Worm (Caenorhabditis elegans) whole organism, young adult: Measurements from ENCODE around the gene arrd-8.

Source experiments
- F33H1.4 ChIP-seq: fragments of 200-800 bp; sonication (Bioruptor generic); IDR thresholded peaks from 2 replicates; pipeline ENCODE4 v1.3.6; 2022; ENCODE audit warnings: missing genetic modification reagents, missing genetic modification characterization, missing compliant biosample characterization
- F52B5.7 ChIP-seq: sonication (generic microtip); optimal IDR thresholded peaks from 2 replicates; lab custom pipeline; 2016; ENCODE audit warnings: mild to moderate bottlenecking, missing genetic modification characterization, missing compliant biosample characterization
- Y53G8AR.9 ChIP-seq: fragments of 200-800 bp; sonication (Bioruptor generic); conservative IDR thresholded peaks from 2 replicates; pipeline ENCODE4 v1.3.6; 2022; ENCODE audit warnings: missing genetic modification reagents, missing genetic modification characterization, missing compliant biosample characterization
- Y56A3A.18 ChIP-seq: fragments of 200-800 bp; sonication (Bioruptor generic); IDR thresholded peaks from 2 replicates; pipeline ENCODE4 v1.3.6; 2022; ENCODE audit warnings: missing genetic modification reagents, missing genetic modification characterization, missing compliant biosample characterization
- Y67H2A.10 ChIP-seq: fragments of 200-800 bp; sonication (Bioruptor generic); conservative IDR thresholded peaks from 2 replicates; pipeline ENCODE4 v1.3.6; 2022; ENCODE audit warnings: missing genetic modification reagents, missing genetic modification characterization, missing compliant biosample characterization
- ZK185.1 ChIP-seq: sonication (generic microtip); optimal IDR thresholded peaks from 2 replicates; lab custom pipeline; 2016; ENCODE audit warnings: mild to moderate bottlenecking, missing genetic modification characterization, missing compliant biosample characterization; ENCODE audit not compliant: poor library complexity, severe bottlenecking
- ama-1 ChIP-seq, 3 experiments: fragments of 150-350 bp in 1 of 3; sonication (generic microtip) in 2 of 3; optimal IDR thresholded peaks; 2 replicates each; lab custom pipeline; 2014 to 2018; ENCODE audit warnings: missing biosample characterization in 2 of 3, missing genetic modification characterization in 2 of 3, missing genetic modification reagents in 2 of 3
- aptf-3 ChIP-seq: fragments of 200-800 bp; sonication (Bioruptor generic); IDR thresholded peaks from 2 replicates; pipeline ENCODE4 v1.3.6; 2022; ENCODE audit warnings: missing genetic modification characterization, missing compliant biosample characterization
- attf-5 ChIP-seq: fragments of 200-800 bp; sonication (Bioruptor generic); optimal IDR thresholded peaks from 2 replicates; lab custom pipeline; 2018; ENCODE audit warnings: mild to moderate bottlenecking, missing genetic modification characterization, missing compliant biosample characterization
- cebp-1 ChIP-seq, 2 experiments: fragments of 200-800 bp in 1 of 2; sonication (Bioruptor generic) in 1 of 2; sonication (generic microtip) in 1 of 2; IDR thresholded peaks in 1 of 2; optimal IDR thresholded peaks in 1 of 2; 2 replicates each; pipeline versions ENCODE4 v1.3.6 to Lab custom; 2017 to 2022; ENCODE audit warnings: missing compliant biosample characterization in 2 of 2, missing genetic modification characterization in 2 of 2, mild to moderate bottlenecking in 1 of 2, missing genetic modification reagents in 1 of 2, moderate library complexity in 1 of 2
- cebp-2 ChIP-seq: fragments of 200-800 bp; sonication (Bioruptor generic); IDR thresholded peaks from 2 replicates; pipeline ENCODE4 v1.3.6; 2022; ENCODE audit warnings: missing genetic modification characterization, missing compliant biosample characterization
- ceh-100 ChIP-seq: fragments of 200-800 bp; sonication (Bioruptor generic); IDR thresholded peaks from 2 replicates; pipeline ENCODE4 v1.3.6; 2022; ENCODE audit warnings: missing genetic modification reagents, missing genetic modification characterization, missing compliant biosample characterization
- die-1 ChIP-seq: sonication (generic microtip); optimal IDR thresholded peaks from 2 replicates; lab custom pipeline; 2016; ENCODE audit warnings: missing genotype, mild to moderate bottlenecking, missing genetic modification characterization, missing compliant biosample characterization
- dpff-1 ChIP-seq: sonication (generic microtip); optimal IDR thresholded peaks from 2 replicates; lab custom pipeline; 2017; ENCODE audit warnings: mild to moderate bottlenecking, missing genetic modification characterization, missing compliant biosample characterization
- egl-18 ChIP-seq: fragments of 200-800 bp; sonication (Bioruptor generic); IDR thresholded peaks from 2 replicates; pipeline ENCODE4 v1.3.6; 2022; ENCODE audit warnings: missing genetic modification reagents, missing genetic modification characterization, missing compliant biosample characterization
- egl-44 ChIP-seq: fragments of 200-800 bp; sonication (Bioruptor generic); IDR thresholded peaks from 2 replicates; pipeline ENCODE4 v1.3.6; 2022; ENCODE audit warnings: missing genetic modification reagents, missing genetic modification characterization, missing compliant biosample characterization
- ets-4 ChIP-seq: fragments of 200-800 bp; sonication (Bioruptor generic); optimal IDR thresholded peaks from 2 replicates; lab custom pipeline; 2018; ENCODE audit warnings: mild to moderate bottlenecking, missing genetic modification characterization, missing compliant biosample characterization
- him-1 ChIP-seq: sonication (generic microtip); optimal IDR thresholded peaks from 2 replicates; lab custom pipeline; 2016; ENCODE audit warnings: missing genotype, missing genetic modification reagents, missing genetic modification characterization, missing compliant biosample characterization
- hlh-12 ChIP-seq: sonication (generic microtip); optimal IDR thresholded peaks from 2 replicates; lab custom pipeline; 2016; ENCODE audit warnings: missing genetic modification characterization, missing compliant biosample characterization
- hmg-20 ChIP-seq: fragments of 200-800 bp; sonication (Bioruptor generic); IDR thresholded peaks from 2 replicates; pipeline ENCODE4 v1.3.6; 2022; ENCODE audit warnings: missing genetic modification reagents, missing genetic modification characterization, missing compliant biosample characterization
- lin-26 ChIP-seq: fragments of 200-800 bp; sonication (Bioruptor generic); IDR thresholded peaks from 2 replicates; pipeline ENCODE4 v1.3.6; 2022; ENCODE audit warnings: missing genetic modification reagents, missing genetic modification characterization, missing compliant biosample characterization
- lin-35 ChIP-seq, 3 experiments: fragments of 150-350 bp in 2 of 3; sonication (generic microtip) in 1 of 3; optimal IDR thresholded peaks; 2 replicates each; lab custom pipeline; 2014 to 2018; ENCODE audit warnings: missing biosample characterization in 3 of 3, missing genetic modification characterization in 3 of 3, missing genetic modification reagents in 3 of 3
- lir-1 ChIP-seq: fragments of 200-800 bp; sonication (Bioruptor generic); conservative IDR thresholded peaks from 2 replicates; pipeline ENCODE4 v1.3.6; 2022; ENCODE audit warnings: missing genetic modification reagents, missing genetic modification characterization, missing compliant biosample characterization
- lsl-1 ChIP-seq: fragments of 200-800 bp; sonication (Bioruptor generic); optimal IDR thresholded peaks from 2 replicates; lab custom pipeline; 2018; ENCODE audit warnings: mild to moderate bottlenecking, missing genetic modification characterization, moderate library complexity, missing compliant biosample characterization
- lsy-27 ChIP-seq: sonication (generic microtip); optimal IDR thresholded peaks from 2 replicates; lab custom pipeline; 2017; ENCODE audit warnings: missing genetic modification characterization, mild to moderate bottlenecking, missing compliant biosample characterization, antibody characterized with exemption, missing genotype, borderline replicate concordance; ENCODE audit not compliant: insufficient read depth
- madf-10 ChIP-seq: sonication (generic microtip); optimal IDR thresholded peaks from 2 replicates; lab custom pipeline; 2016; ENCODE audit warnings: mild to moderate bottlenecking, missing genetic modification characterization, missing compliant biosample characterization
- madf-8 ChIP-seq: fragments of 200-800 bp; sonication (Bioruptor generic); conservative IDR thresholded peaks from 2 replicates; pipeline ENCODE4 v1.3.6; 2022; ENCODE audit warnings: missing genetic modification reagents, missing genetic modification characterization, missing compliant biosample characterization
- mcd-1 ChIP-seq: fragments of 200-800 bp; sonication (Bioruptor generic); IDR thresholded peaks from 2 replicates; pipeline ENCODE4 v1.3.6; 2022; ENCODE audit warnings: missing genetic modification reagents, missing genetic modification characterization, missing compliant biosample characterization
- mel-28 ChIP-seq: sonication (generic microtip); optimal IDR thresholded peaks from 2 replicates; lab custom pipeline; 2016; ENCODE audit warnings: borderline replicate concordance, mild to moderate bottlenecking, missing genetic modification characterization, missing compliant biosample characterization
- mxl-1 ChIP-seq: sonication (generic microtip); optimal IDR thresholded peaks from 2 replicates; lab custom pipeline; 2016; ENCODE audit warnings: missing genetic modification characterization, missing compliant biosample characterization
- nfya-1 ChIP-seq: sonication (generic microtip); optimal IDR thresholded peaks from 2 replicates; lab custom pipeline; 2017; ENCODE audit warnings: antibody characterized with exemption, missing compliant biosample characterization, missing genetic modification characterization, borderline replicate concordance; ENCODE audit not compliant: insufficient read depth
- nhr-120 ChIP-seq: fragments of 200-800 bp; sonication (Bioruptor generic); IDR thresholded peaks from 2 replicates; pipeline ENCODE4 v1.3.6; 2022; ENCODE audit warnings: missing genetic modification characterization, missing compliant biosample characterization
- nhr-27 ChIP-seq: fragments of 200-800 bp; sonication (Bioruptor generic); optimal IDR thresholded peaks from 2 replicates; lab custom pipeline; 2018; ENCODE audit warnings: mild to moderate bottlenecking, missing genetic modification characterization, moderate library complexity, missing compliant biosample characterization
- nhr-80 ChIP-seq: sonication (generic microtip); optimal IDR thresholded peaks from 2 replicates; lab custom pipeline; 2016; ENCODE audit warnings: missing genetic modification characterization, missing compliant biosample characterization
- pbrm-1 ChIP-seq: fragments of 200-800 bp; sonication (Bioruptor generic); IDR thresholded peaks from 2 replicates; pipeline ENCODE4 v1.3.6; 2022; ENCODE audit warnings: missing genetic modification reagents, missing genetic modification characterization, missing compliant biosample characterization
- repo-1 ChIP-seq: sonication (generic microtip); optimal IDR thresholded peaks from 2 replicates; lab custom pipeline; 2017; ENCODE audit warnings: mild to moderate bottlenecking, missing genetic modification characterization, missing compliant biosample characterization
- rpc-1 ChIP-seq, 2 experiments: fragments of 150-350 bp in 1 of 2; sonication (generic microtip) in 1 of 2; optimal IDR thresholded peaks; 2 replicates each; lab custom pipeline; 2014 to 2018; ENCODE audit warnings: missing biosample characterization in 1 of 2, missing genetic modification characterization in 1 of 2, missing genetic modification reagents in 1 of 2, missing genotype in 1 of 2
- sea-2 ChIP-seq: fragments of 200-800 bp; sonication (Bioruptor generic); IDR thresholded peaks from 2 replicates; pipeline ENCODE4 v1.3.6; 2022; ENCODE audit warnings: missing genetic modification characterization, missing compliant biosample characterization
- snpc-4 ChIP-seq, 5 experiments: fragments of 150-350 bp in 1 of 5; sonication (generic microtip) in 4 of 5; optimal IDR thresholded peaks; 2 replicates each; lab custom pipeline; 2014 to 2018; ENCODE audit warnings: missing genetic modification characterization in 5 of 5, missing biosample characterization in 3 of 5, antibody characterized with exemption in 2 of 5, mild to moderate bottlenecking in 2 of 5, missing compliant biosample characterization in 2 of 5, missing genotype in 2 of 5, moderate library complexity in 2 of 5, missing genetic modification reagents in 1 of 5
- sptf-2 ChIP-seq: fragments of 200-800 bp; sonication (Bioruptor generic); optimal IDR thresholded peaks from 2 replicates; lab custom pipeline; 2018; ENCODE audit warnings: mild to moderate bottlenecking, missing genetic modification characterization, missing compliant biosample characterization
- tbp1 ChIP-seq: fragments of 200-800 bp; sonication (Bioruptor generic); optimal IDR thresholded peaks from 2 replicates; lab custom pipeline; 2018; ENCODE audit warnings: mild to moderate bottlenecking, missing genetic modification characterization, missing compliant biosample characterization
- tlf-1 ChIP-seq: fragments of 200-800 bp; sonication (Bioruptor generic); optimal IDR thresholded peaks from 2 replicates; lab custom pipeline; 2018; ENCODE audit warnings: mild to moderate bottlenecking, missing genetic modification characterization, missing compliant biosample characterization
- ztf-25 ChIP-seq: fragments of 200-800 bp; sonication (Bioruptor generic); IDR thresholded peaks from 2 replicates; pipeline ENCODE4 v1.3.6; 2022; ENCODE audit warnings: missing genetic modification reagents, missing genetic modification characterization, missing compliant biosample characterization

arrd-8 gene

DNA sequence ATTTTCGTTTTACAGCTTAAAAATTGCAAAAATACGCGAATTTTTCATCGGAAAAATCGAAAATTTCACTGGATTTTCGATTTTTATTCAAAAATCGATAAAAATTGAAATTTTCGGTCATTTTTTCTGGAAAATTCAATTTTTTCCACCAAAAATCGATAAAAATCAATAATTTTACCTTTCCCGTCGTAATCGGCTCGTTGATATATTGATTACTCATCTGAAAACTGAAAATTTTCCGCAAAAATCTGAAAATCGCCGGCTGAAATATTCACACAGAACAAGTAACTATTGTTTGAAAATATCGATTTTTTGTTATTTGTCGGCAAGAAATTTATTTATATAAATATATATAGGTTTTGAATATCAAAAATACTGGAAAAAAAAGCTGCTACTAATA, 28.4 kb upstream of the arrd-8 start, which contains the start of gene cyn-16:
Gene cyn-16, minus strand, starts transcription at position 227 of the 400 bp plus-strand sequence.
- TF ChIP-seq ceh-100 (GFP tag; lab: Robert Waterston, UW) (no peak), lsy-27 (no peak), cebp-1 (GFP tag; IDR thresholded peaks at IDR 0.05; lab: Robert Waterston, UW) (no peak), cebp-1 (tag; optimal IDR thresholded peaks at IDR 0.05; lab: Kevin White, UChicago) (peak; percentile 10), ama-1 (optimal IDR thresholded peaks at IDR 0.05; lab: Kevin White, UChicago) (peak; percentile 32), ama-1 (GFP tag; optimal IDR thresholded peaks at IDR 0.05; lab: Kevin White, UChicago) (no peak)

DNA sequence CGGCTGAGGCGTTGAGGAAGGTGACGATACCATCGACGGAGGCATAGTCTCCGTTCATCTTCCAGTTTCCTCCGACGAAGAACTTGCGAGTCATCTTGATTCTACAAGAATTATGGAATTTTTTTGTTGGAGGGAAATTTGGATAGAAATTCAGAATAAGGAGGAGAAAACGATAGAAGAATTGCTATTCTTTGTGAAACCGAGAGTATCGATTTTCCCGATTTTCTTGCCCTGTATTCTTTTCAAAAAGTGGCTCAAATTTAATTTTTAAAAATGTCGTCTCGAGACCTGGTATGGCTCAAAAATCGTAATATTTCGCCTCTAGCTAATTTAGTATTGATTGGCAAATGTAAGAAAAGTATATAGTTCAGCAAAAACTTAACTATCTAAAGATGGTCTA, 25.8 kb upstream of the arrd-8 start, which contains the start of gene tpi-1:
Gene tpi-1, minus strand, starts transcription at position 101 of the 400 bp plus-strand sequence.
- TF ChIP-seq egl-44 (no peak), tlf-1 (GFP tag; lab: Kevin White, UChicago) (no peak), lsl-1 (GFP tag; lab: Kevin White, UChicago) (no peak), cebp-2 (GFP tag; lab: Robert Waterston, UW) (no peak), egl-18 (GFP tag; lab: Robert Waterston, UW) (no peak), ztf-25 (no peak), F52B5.7 (tag; lab: Kevin White, UChicago) (no peak), lin-35 (GFP tag; optimal IDR thresholded peaks at IDR 0.05; lab: Kevin White, UChicago) (no peak), aptf-3 (GFP tag; lab: Robert Waterston, UW) (no peak)
- TF ChIP-seq, all 124 proteins: peak for 0

DNA sequence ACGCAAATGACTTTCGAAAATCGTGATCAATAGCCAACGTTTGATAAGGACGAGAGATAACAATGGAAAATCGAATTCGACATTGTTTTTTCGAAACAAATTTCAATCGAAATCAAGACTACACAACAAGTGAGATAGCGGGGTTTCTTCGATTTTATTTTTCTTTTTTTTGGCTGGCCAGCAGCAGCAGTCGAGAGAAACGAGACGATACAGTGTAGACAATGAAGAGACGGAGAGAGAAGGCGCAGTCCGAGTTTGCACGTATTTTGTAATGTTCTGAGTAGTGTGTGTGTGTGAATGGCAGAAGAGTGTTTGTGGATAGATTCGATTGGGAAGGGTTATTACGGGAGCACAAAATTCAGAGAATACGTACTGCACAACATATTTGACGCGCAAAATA, 24.7 kb upstream of the arrd-8 start:
- no peak for TF ChIP-seq Y53G8AR.9 (GFP tag; lab: Robert Waterston, UW)
- no peak for TF ChIP-seq pbrm-1 (GFP tag; lab: Robert Waterston, UW)
- TF ChIP-seq ZK185.1: no peak
- TF ChIP-seq nfya-1 (tag; lab: Kevin White, UChicago): no peak
- TF ChIP-seq Y67H2A.10 (GFP tag; lab: Robert Waterston, UW): no peak
- TF ChIP-seq die-1 (tag; lab: Kevin White, UChicago): no peak
- no peak for TF ChIP-seq rpc-1 (optimal IDR thresholded peaks at IDR 0.05; lab: Kevin White, UChicago)
- TF ChIP-seq rpc-1 (tag; optimal IDR thresholded peaks at IDR 0.05; lab: Kevin White, UChicago): no peak
- TF ChIP-seq madf-8: no peak
- no peak for TF ChIP-seq repo-1
- no peak for TF ChIP-seq hmg-20
- no peak for TF ChIP-seq lin-26 (GFP tag; lab: Robert Waterston, UW)
- no peak for TF ChIP-seq nhr-27 (tag; lab: Kevin White, UChicago)
- no peak for TF ChIP-seq lir-1
- TF ChIP-seq F33H1.4 (GFP tag; lab: Robert Waterston, UW): no peak
- TF ChIP-seq him-1 (tag; lab: Kevin White, UChicago): no peak
- no peak for TF ChIP-seq hlh-12 (tag; lab: Kevin White, UChicago)
- peak; percentile 20 for TF ChIP-seq ama-1 (optimal IDR thresholded peaks at IDR 0.05; lab: Kevin White, UChicago)
- no peak for TF ChIP-seq ama-1 (GFP tag; optimal IDR thresholded peaks at IDR 0.05; lab: Kevin White, UChicago)
- peak; percentile 15 for TF ChIP-seq tbp1
- peak; percentile 94 for TF ChIP-seq nhr-80 (tag; lab: Kevin White, UChicago)
- TF ChIP-seq madf-10 (tag; lab: Kevin White, UChicago): peak; percentile 3
- no peak for TF ChIP-seq Y56A3A.18
- no peak for TF ChIP-seq sea-2 (GFP tag; lab: Robert Waterston, UW)
- peak; percentile 64 for TF ChIP-seq mcd-1 (GFP tag; lab: Robert Waterston, UW)
- peak; percentile 30; the same call in 1 of the 2 replicates for TF ChIP-seq ceh-100 (GFP tag; lab: Robert Waterston, UW)
- TF ChIP-seq mel-28 (tag; lab: Kevin White, UChicago): no peak
- no peak for TF ChIP-seq snpc-4 (GFP tag; optimal IDR thresholded peaks at IDR 0.05; lab: Kevin White, UChicago)
- TF ChIP-seq snpc-4 (tag; optimal IDR thresholded peaks at IDR 0.05; lab: Kevin White, UChicago): peak in 2 of 4 experiments; percentile 5 to 47
- peak; percentile 68 for TF ChIP-seq attf-5 (GFP tag; lab: Kevin White, UChicago)
- TF ChIP-seq nhr-120: no peak
- no peak for TF ChIP-seq sptf-2 (GFP tag; lab: Kevin White, UChicago)
- TF ChIP-seq dpff-1 (tag; lab: Kevin White, UChicago): no peak
- TF ChIP-seq mxl-1: no peak
- TF ChIP-seq ets-4 (GFP tag; lab: Kevin White, UChicago): no peak
